Worm (Caenorhabditis elegans): ENCODE results near the gene his-39.
A peak's percentile ranks its signal among the peaks of the same experiment; 100 is the strongest.

DNA sequence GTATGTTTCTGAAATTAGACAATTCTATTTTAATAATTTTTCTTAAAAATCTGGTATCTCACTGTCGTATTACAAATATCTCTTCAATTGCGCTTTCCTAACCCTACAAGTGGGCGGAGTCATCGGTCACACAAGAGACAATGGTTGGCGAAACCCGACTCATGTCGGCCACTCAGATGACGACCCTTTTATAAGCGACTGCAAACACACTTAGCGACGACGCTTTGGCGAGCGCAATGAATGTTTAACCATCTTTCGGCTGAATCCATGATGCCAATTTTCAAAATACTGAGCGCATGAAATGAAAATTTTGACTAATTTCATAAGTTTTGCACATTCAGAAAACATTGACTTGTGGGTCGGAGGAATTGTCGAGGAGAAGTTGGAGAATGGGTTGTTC, 36.0 kb upstream of the his-39 start:
- TF ChIP-seq nhr-77 (tag; optimal IDR thresholded peaks at IDR 0.05): peak; percentile 88
- peak; percentile 41 for TF ChIP-seq nhr-76 (tag; optimal IDR thresholded peaks at IDR 0.05)
- peak; percentile 53 for TF ChIP-seq ceh-16 (tag; optimal IDR thresholded peaks at IDR 0.05)
- TF ChIP-seq snpc-4 (tag; optimal IDR thresholded peaks at IDR 0.05): peak; percentile 100
- peak; percentile 68 for TF ChIP-seq nhr-25 (tag; optimal IDR thresholded peaks at IDR 0.05)

Measured in whole organism, L3 larva.